Worm (Caenorhabditis elegans): Measurements from ENCODE around the gene acp-5.

acp-5 gene

ce11 chrX:5848703-5849102 lies 19.5 kb downstream of the acp-5 start, which contains the start of gene atat-2:
atat-2 (plus strand) TSS chrX:5849100.
- peak; percentile 1 to 38 for TF ChIP-seq lsy-2 (tag; optimal IDR thresholded peaks at IDR 0.05)
- no peak for TF ChIP-seq spr-3 (GFP tag; optimal IDR thresholded peaks at IDR 0.05)
- no peak for TF ChIP-seq Y75B8A.6 (GFP tag; IDR thresholded peaks at IDR 0.05)
- no peak for TF ChIP-seq zip-2 (tag; optimal IDR thresholded peaks at IDR 0.05)
- TF ChIP-seq spr-1 (tag; optimal IDR thresholded peaks at IDR 0.05) = no peak
- TF ChIP-seq nhr-28 (tag; optimal IDR thresholded peaks at IDR 0.05) = peak; percentile 57
- no peak for TF ChIP-seq T20F7.1 (GFP tag; optimal IDR thresholded peaks at IDR 0.05)
- no peak for TF ChIP-seq nhr-102 (tag; optimal IDR thresholded peaks at IDR 0.05)
- TF ChIP-seq tra-1 (GFP tag; IDR thresholded peaks at IDR 0.05) = no peak
- peak; percentile 12 for TF ChIP-seq mep-1 (tag; optimal IDR thresholded peaks at IDR 0.05)
- no peak for TF ChIP-seq F37D6.2 (tag; optimal IDR thresholded peaks at IDR 0.05)
- no peak for TF ChIP-seq ztf-7 (tag; optimal IDR thresholded peaks at IDR 0.05)
- TF ChIP-seq nhr-6 (tag; optimal IDR thresholded peaks at IDR 0.05) = peak; percentile 20
- 0 out of 2 replicates have a peak, but pooled peaks have one; percentile 22 for TF ChIP-seq T26A8.4 (GFP tag; IDR thresholded peaks at IDR 0.05)
- TF ChIP-seq ceh-28 (tag; optimal IDR thresholded peaks at IDR 0.05) = no peak
- peak; percentile 59 for TF ChIP-seq hlh-30 (tag; optimal IDR thresholded peaks at IDR 0.05; ENCODE audit: insufficient read depth)
- no peak for TF ChIP-seq lin-29 (GFP tag; IDR thresholded peaks at IDR 0.05)
- TF ChIP-seq snpc-4 (tag; optimal IDR thresholded peaks at IDR 0.05) = no peak
- TF ChIP-seq R02D3.7 (tag; optimal IDR thresholded peaks at IDR 0.05) = no peak
- TF ChIP-seq attf-4 (tag; optimal IDR thresholded peaks at IDR 0.05) = no peak
- no peak for TF ChIP-seq madf-9 (GFP tag; conservative IDR thresholded peaks at IDR 0.05)
- no peak for TF ChIP-seq D1046.2 (GFP tag; IDR thresholded peaks at IDR 0.05)
- TF ChIP-seq snpc-1.2 (GFP tag; IDR thresholded peaks at IDR 0.05) = no peak
- no peak for TF ChIP-seq zip-11 (GFP tag; IDR thresholded peaks at IDR 0.05)
- TF ChIP-seq arid-1 (GFP tag; conservative IDR thresholded peaks at IDR 0.05) = no peak
- no peak for TF ChIP-seq fos-1 (tag; optimal IDR thresholded peaks at IDR 0.05)
- no peak for TF ChIP-seq nhr-41 (GFP tag; IDR thresholded peaks at IDR 0.05)
- peak in 1 of 2 experiments; percentile 33 for TF ChIP-seq mdl-1 (tag; optimal IDR thresholded peaks at IDR 0.05)
- TF ChIP-seq pha-4 (GFP tag; IDR thresholded peaks at IDR 0.05) = no peak
- TF ChIP-seq pha-4 (tag; optimal IDR thresholded peaks at IDR 0.05) = no peak
- peak; percentile 19 for TF ChIP-seq aha-1 (tag)
- peak; percentile 15 for TF ChIP-seq hlh-11 (tag; optimal IDR thresholded peaks at IDR 0.05)
- TF ChIP-seq mxl-3 (GFP tag; optimal IDR thresholded peaks at IDR 0.05) = peak; percentile 52
- no peak for TF ChIP-seq ceh-62 (tag; optimal IDR thresholded peaks at IDR 0.05)
- no peak for TF ChIP-seq nhr-11 (tag; optimal IDR thresholded peaks at IDR 0.05)

DNA sequence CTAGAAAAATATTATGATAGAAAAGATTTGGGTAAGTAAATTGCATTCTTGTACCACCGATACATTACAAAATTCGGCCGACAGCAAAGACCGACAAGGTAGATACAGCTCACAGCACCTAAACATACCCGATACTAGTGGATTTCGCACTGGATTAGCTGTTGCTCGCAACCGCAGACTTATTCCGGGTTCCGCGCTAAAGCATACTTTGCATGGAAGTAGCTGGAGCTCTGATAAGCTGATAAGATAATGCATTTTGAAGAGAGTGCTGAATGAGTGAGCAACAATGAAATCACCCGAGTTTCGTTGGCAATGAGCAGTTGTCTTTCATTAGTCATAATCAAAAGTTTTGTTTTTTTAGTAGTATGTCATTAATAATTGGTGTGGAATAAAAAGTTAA lies 21.2 kb downstream of the acp-5 start:
- TF ChIP-seq nhr-41 (GFP tag; IDR thresholded peaks at IDR 0.05) (no peak), zfp-3 (GFP tag; conservative IDR thresholded peaks at IDR 0.05) (no peak), aly-2 (tag; optimal IDR thresholded peaks at IDR 0.05) (no peak), arid-1 (GFP tag; conservative IDR thresholded peaks at IDR 0.05) (no peak), F37D6.2 (tag; optimal IDR thresholded peaks at IDR 0.05) (no peak), nhr-237 (tag; optimal IDR thresholded peaks at IDR 0.05) (no peak), zag-1 (tag; optimal IDR thresholded peaks at IDR 0.05) (no peak), nhr-28 (tag; optimal IDR thresholded peaks at IDR 0.05) (no peak), F10B5.3 (tag; optimal IDR thresholded peaks at IDR 0.05) (no peak), ztf-7 (tag; optimal IDR thresholded peaks at IDR 0.05) (no peak), mdt-29 (GFP tag; IDR thresholded peaks at IDR 0.05) (no peak), rbr-2 (tag; optimal IDR thresholded peaks at IDR 0.05) (no peak), egl-43 (GFP tag; IDR thresholded peaks at IDR 0.05) (no peak), jun-1 (tag; optimal IDR thresholded peaks at IDR 0.05) (no peak), unc-39 (tag; optimal IDR thresholded peaks at IDR 0.05) (no peak), dmd-6 (GFP tag; IDR thresholded peaks at IDR 0.05) (no peak), madf-5 (GFP tag; IDR thresholded peaks at IDR 0.05) (no peak), mxl-3 (GFP tag; optimal IDR thresholded peaks at IDR 0.05) (no peak)

Data from whole organism, L4 larva.